Worm (Caenorhabditis elegans) whole organism, L3 larva: ENCODE measurements around the gene Y43F8B.9.

Source experiments
- nhr-237 ChIP-seq: fragments of 150-350 bp; optimal IDR thresholded peaks from 2 replicates; lab custom pipeline; 2014; ENCODE audit warnings: missing biosample characterization, missing genetic modification characterization
- nhr-28 ChIP-seq: fragments of 150-350 bp; optimal IDR thresholded peaks from 2 replicates; lab custom pipeline; 2014; ENCODE audit warnings: missing biosample characterization, missing genetic modification characterization
- tbx-2 ChIP-seq: sonication (generic microtip); optimal IDR thresholded peaks from 2 replicates; lab custom pipeline; 2016; ENCODE audit warnings: mild to moderate bottlenecking, missing genetic modification characterization, missing compliant biosample characterization
- ztf-11 ChIP-seq: fragments of 150-350 bp; optimal IDR thresholded peaks from 2 replicates; lab custom pipeline; 2014; ENCODE audit warnings: missing biosample characterization, missing genetic modification characterization

DNA sequence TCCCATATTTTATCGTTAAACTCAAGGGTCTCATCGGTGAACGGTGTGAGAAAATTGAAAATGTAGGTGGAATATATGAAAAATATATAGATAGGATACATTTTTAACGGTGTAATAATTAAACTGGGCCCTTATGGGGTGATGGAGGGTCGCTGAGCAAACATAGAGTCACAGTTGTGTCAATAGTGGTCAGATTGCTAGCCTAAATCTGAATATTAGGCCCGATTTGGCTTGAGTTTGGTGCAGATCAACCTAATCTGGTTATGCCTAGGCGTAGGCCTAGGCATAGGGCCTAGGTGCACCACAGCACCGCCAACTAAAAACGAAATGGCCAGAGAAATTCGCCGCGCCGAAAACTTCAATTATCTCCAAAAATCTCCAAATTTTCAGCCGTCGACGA, 35.6 kb downstream of the Y43F8B.9 start, which contains the start of gene phy-4:
- no peak for TF ChIP-seq nhr-28 (tag; lab: Kevin White, UChicago)
- TF ChIP-seq nhr-237 = no peak
- no peak for TF ChIP-seq tbx-2 (tag; lab: Kevin White, UChicago)
- TF ChIP-seq ztf-11 (tag; lab: Kevin White, UChicago) = no peak
